Fruit fly (Drosophila melanogaster): ENCODE data around the gene Sgs8.

The Sgs8 gene

dm6 chr3L:11516229-11516628, 7.0 kb upstream of the Sgs8 start (continued):
- TF ChIP-seq gem (tag; optimal IDR thresholded peaks at IDR 0.05) (peak; percentile 42), insv (GFP tag; optimal IDR thresholded peaks at IDR 0.05) (no peak), Spps (tag; optimal IDR thresholded peaks at IDR 0.05) (peak; percentile 44), D19A (tag; optimal IDR thresholded peaks at IDR 0.05) (peak; percentile 50), fru (optimal IDR thresholded peaks at IDR 0.05) (no peak), CG4360 (GFP tag; IDR thresholded peaks at IDR 0.05) (no peak), CG1603 (tag; optimal IDR thresholded peaks at IDR 0.05) (peak; percentile 45), ci (GFP tag; IDR thresholded peaks at IDR 0.05) (no peak), en (GFP tag; optimal IDR thresholded peaks at IDR 0.05) (no peak), CG17328 (GFP tag; IDR thresholded peaks at IDR 0.05) (no peak), sc (optimal IDR thresholded peaks at IDR 0.05) (no peak), sc (GFP tag; optimal IDR thresholded peaks at IDR 0.05) (peak; percentile 27), CG18262 (tag; optimal IDR thresholded peaks at IDR 0.05) (no peak), YL-1 (GFP tag; optimal IDR thresholded peaks at IDR 0.05) (no peak), C15 (GFP tag; IDR thresholded peaks at IDR 0.05) (no peak), CG6813 (GFP tag; optimal IDR thresholded peaks at IDR 0.05) (no peak), sug (tag; optimal IDR thresholded peaks at IDR 0.05) (no peak), CG6272 (GFP tag; IDR thresholded peaks at IDR 0.05) (no peak), slp2 (GFP tag; optimal IDR thresholded peaks at IDR 0.05) (no peak), CG2199 (GFP tag; IDR thresholded peaks at IDR 0.05) (no peak), Bdp1 (GFP tag; optimal IDR thresholded peaks at IDR 0.05) (no peak), Sry-δ (GFP tag; optimal IDR thresholded peaks at IDR 0.05) (no peak), H2.0 (GFP tag; IDR thresholded peaks at IDR 0.05) (no peak), D19B (GFP tag; optimal IDR thresholded peaks at IDR 0.05) (no peak), repo (GFP tag; optimal IDR thresholded peaks at IDR 0.05) (no peak), CG18599 (GFP tag; optimal IDR thresholded peaks at IDR 0.05) (no peak), CG11696 (GFP tag; IDR thresholded peaks at IDR 0.05) (no peak), CG8281 (tag; optimal IDR thresholded peaks at IDR 0.05) (no peak), tap (tag; optimal IDR thresholded peaks at IDR 0.05) (no peak), CG1024 (GFP tag; IDR thresholded peaks at IDR 0.05) (no peak), MTF-1 (GFP tag; optimal IDR thresholded peaks at IDR 0.05; ENCODE audit: borderline replicate concordance) (no peak), CG6854 (GFP tag; optimal IDR thresholded peaks at IDR 0.05) (no peak), CG9797 (GFP tag; optimal IDR thresholded peaks at IDR 0.05) (no peak), CG3407 (GFP tag; optimal IDR thresholded peaks at IDR 0.05) (peak; percentile 28), CG7271 (tag; optimal IDR thresholded peaks at IDR 0.05) (peak; percentile 13), sens (GFP tag) (peak; percentile 56), ssp (GFP tag; IDR thresholded peaks at IDR 0.05) (no peak)

- TF ChIP-seq Ets65A (GFP tag) (peak; percentile 14), sug (tag; optimal IDR thresholded peaks at IDR 0.05) (no peak), PHDP (tag; optimal IDR thresholded peaks at IDR 0.05) (no peak), Poxn (GFP tag; IDR thresholded peaks at IDR 0.05) (no peak), CG10321 (GFP tag; IDR thresholded peaks at IDR 0.05) (no peak), CG6689 (GFP tag; IDR thresholded peaks at IDR 0.05) (0 out of 2 replicates have a peak, but pooled peaks have one; percentile 11), gfzf (GFP tag; optimal IDR thresholded peaks at IDR 0.05) (no peak), CG16779 (GFP tag; IDR thresholded peaks at IDR 0.05) (no peak), CG10462 (GFP tag; optimal IDR thresholded peaks at IDR 0.05) (no peak), CG7357 (GFP tag; IDR thresholded peaks at IDR 0.05) (no peak), lab (GFP tag; optimal IDR thresholded peaks at IDR 0.05) (no peak), D19A (tag; optimal IDR thresholded peaks at IDR 0.05) (no peak), CG10431 (GFP tag; optimal IDR thresholded peaks at IDR 0.05) (no peak), Hr39 (optimal IDR thresholded peaks at IDR 0.05) (no peak), CG3407 (GFP tag; optimal IDR thresholded peaks at IDR 0.05) (no peak), odd (GFP tag; optimal IDR thresholded peaks at IDR 0.05) (no peak), CG8290 (GFP tag; optimal IDR thresholded peaks at IDR 0.05) (no peak), CG8290 (tag; optimal IDR thresholded peaks at IDR 0.05) (no peak), Med (GFP tag) (no peak), CG18476 (GFP tag; optimal IDR thresholded peaks at IDR 0.05) (no peak)
These were observed 6.3 kb upstream of the Sgs8 start for dm6 chr3L:11515349-11516079.
